Worm (Caenorhabditis elegans) whole organism, L4 larva: ENCODE data around the gene T07F10.5.

Experiments used
- ama-1 ChIP-seq: fragments of 150-350 bp; optimal IDR thresholded peaks from 2 replicates; lab custom pipeline; 2014; ENCODE audit warnings: inconsistent platforms, mixed read lengths
- dpl-1 ChIP-seq: fragments of 150-350 bp; optimal IDR thresholded peaks from 2 replicates; lab custom pipeline; 2014; ENCODE audit warnings: missing biosample characterization, missing genetic modification reagents, missing genetic modification characterization
- mdt-29 ChIP-seq: fragments of 200-800 bp; sonication (Bioruptor generic); IDR thresholded peaks from 2 replicates; pipeline ENCODE4 v1.3.6; 2022; ENCODE audit warnings: missing genetic modification reagents, missing genetic modification characterization, missing compliant biosample characterization
- mep-1 ChIP-seq: fragments of 150-350 bp; sonication (generic microtip); optimal IDR thresholded peaks from 3 replicates; lab custom pipeline; 2014; ENCODE audit warnings: missing biosample characterization, missing genetic modification characterization
- nhr-25 ChIP-seq: sonication (generic microtip); optimal IDR thresholded peaks from 2 replicates; lab custom pipeline; 2017; ENCODE audit warnings: missing genetic modification characterization, mild to moderate bottlenecking, missing compliant biosample characterization, antibody characterized with exemption, moderate library complexity, borderline replicate concordance; ENCODE audit not compliant: insufficient read depth
- nhr-6 ChIP-seq: fragments of 150-350 bp; optimal IDR thresholded peaks from 2 replicates; lab custom pipeline; 2014; ENCODE audit warnings: missing biosample characterization, missing genetic modification characterization
- pqm-1 ChIP-seq: sonication (generic microtip); optimal IDR thresholded peaks from 2 replicates; lab custom pipeline; 2017; ENCODE audit warnings: missing biosample characterization, missing genetic modification characterization
- unc-39 ChIP-seq: sonication (generic microtip); optimal IDR thresholded peaks from 2 replicates; lab custom pipeline; 2017; ENCODE audit warnings: missing biosample characterization, missing genetic modification characterization
- unc-62 ChIP-seq, 3 experiments: fragments of 150-350 bp in 1 of 3; sonication (generic microtip); optimal IDR thresholded peaks in 2 of 3; peaks in 1 of 3; 1 replicate in 1 of 3; 2 replicates in 2 of 3; lab custom pipeline; 2014 to 2017; ENCODE audit warnings: missing biosample characterization in 3 of 3, missing genetic modification characterization in 3 of 3, missing genetic modification reagents in 3 of 3, missing genotype in 1 of 3
- ztf-11 ChIP-seq: fragments of 150-350 bp; optimal IDR thresholded peaks from 2 replicates; lab custom pipeline; 2014; ENCODE audit warnings: missing biosample characterization, missing genetic modification characterization

DNA sequence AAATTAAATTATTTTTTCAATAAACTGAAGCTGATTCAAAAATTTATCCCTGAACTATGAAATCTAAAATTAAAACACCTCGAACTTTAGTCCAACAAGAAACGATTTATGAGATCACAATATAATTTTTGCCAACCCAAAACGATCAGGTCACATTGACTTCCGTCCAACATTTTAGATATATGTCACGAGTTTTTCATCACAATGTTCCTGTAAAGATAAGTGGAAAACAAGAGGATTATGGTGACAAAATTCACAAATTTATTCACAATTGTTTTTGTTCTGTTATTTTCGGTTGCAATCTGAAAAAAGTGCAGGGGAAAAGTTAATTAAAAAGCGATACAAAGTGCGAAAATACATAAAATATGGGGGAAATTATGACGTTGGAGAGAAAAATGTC, 49.0 kb upstream of the T07F10.5 start:
- TF ChIP-seq mdt-29 (GFP tag; lab: Robert Waterston, UW), result no peak
- TF ChIP-seq unc-62 (GFP tag; optimal IDR thresholded peaks at IDR 0.05 in 1 of 2; lab: Kevin White, UChicago), result peak in 1 of 2 experiments; percentile 74
- TF ChIP-seq unc-62 (tag; optimal IDR thresholded peaks at IDR 0.05; lab: Kevin White, UChicago), result no peak
- no peak for TF ChIP-seq ama-1 (lab: Kevin White, UChicago)
- TF ChIP-seq ztf-11 (tag; lab: Kevin White, UChicago), result no peak
- no peak for TF ChIP-seq nhr-6 (tag; lab: Kevin White, UChicago)
- no peak for TF ChIP-seq dpl-1
- peak; percentile 4 for TF ChIP-seq mep-1 (tag; lab: Kevin White, UChicago)
- TF ChIP-seq pqm-1 (tag; lab: Kevin White, UChicago), result no peak
- TF ChIP-seq unc-39 (tag; lab: Kevin White, UChicago), result no peak
- no peak for TF ChIP-seq nhr-25 (tag; lab: Kevin White, UChicago)
